Fruit fly (Drosophila melanogaster) S2 (cell line): ENCODE measurements around the gene CG16956.
"Not testable (repeated sequence)": the region's sequence is repeated elsewhere in the genome, so short reads cannot be mapped to it uniquely, and the experiment has no call there.

Experiments
- CG8478 ChIP-seq: fragments of >200 bp; optimal IDR thresholded peaks from 2 replicates; lab custom pipeline; 2018
- CTCF ChIP-seq, 2 experiments: fragments of >200 bp; optimal IDR thresholded peaks; 2 replicates each; lab custom pipeline; 2018

Gene CG16956

dm6 chr2L:13414525-13415481 is at the start of gene CG16956, which contains the start of the genes CG42784 and CG43850:
TSS of gene CG16956 (minus strand) at chr2L:13414575.
TSS of gene CG42784 (plus strand) at chr2L:13415431.
TSS of gene CG43850 (plus strand) at chr2L:13415431.
- TF ChIP-seq CG8478 (lab: Kevin White, UChicago), result no peak
- TF ChIP-seq CTCF (optimal IDR thresholded peaks at IDR 0.05; lab: Kevin White, UChicago), result no peak

- TF ChIP-seq CG8478 (lab: Kevin White, UChicago) (no peak), CTCF (optimal IDR thresholded peaks at IDR 0.05; lab: Kevin White, UChicago) (no peak)
Measured at dm6 chr2L:13460911-13461866, 46.8 kb upstream of the CG16956 start, which contains the start of gene CG46308. TSS of gene CG46308 (plus strand) at chr2L:13461774.

- TF ChIP-seq CTCF (optimal IDR thresholded peaks at IDR 0.05; lab: Kevin White, UChicago), result no peak
- no peak for TF ChIP-seq CG8478 (lab: Kevin White, UChicago)
Measured at dm6 chr2L:13458991-13459731, 44.8 kb upstream of the CG16956 start, which contains the start of gene CG42810. TSS of gene CG42810 (plus strand) at chr2L:13459681.

- TF ChIP-seq CG8478 (lab: Kevin White, UChicago), result no peak
- TF ChIP-seq CTCF (optimal IDR thresholded peaks at IDR 0.05; lab: Kevin White, UChicago), result no peak
Measured at dm6 chr2L:13457037-13457547, 42.7 kb upstream of the CG16956 start, which contains the start of gene CG42809. TSS of gene CG42809 (plus strand) at chr2L:13457497.

dm6 chr2L:13449397-13449796 is 35.0 kb upstream of the CG16956 start, which contains the start of gene Hsp60D:
TSS of gene Hsp60D (minus strand) at chr2L:13449497.
- TF ChIP-seq CTCF (optimal IDR thresholded peaks at IDR 0.05; lab: Kevin White, UChicago); CG8478 (lab: Kevin White, UChicago): not testable (repeated sequence)

dm6 chr2L:13445249-13445846 is 31.0 kb upstream of the CG16956 start, which contains the start of gene Hacd2:
TSS of gene Hacd2 (minus strand) at chr2L:13445651.
- TF ChIP-seq CG8478 (lab: Kevin White, UChicago), result no peak
- TF ChIP-seq CTCF (optimal IDR thresholded peaks at IDR 0.05; lab: Kevin White, UChicago), result peak; percentile 68 to 73

- TF ChIP-seq CTCF (optimal IDR thresholded peaks at IDR 0.05; lab: Kevin White, UChicago) (no peak), CG8478 (lab: Kevin White, UChicago) (no peak)
Measured at dm6 chr2L:13436791-13437190, 22.4 kb upstream of the CG16956 start.

- no peak for TF ChIP-seq CTCF (optimal IDR thresholded peaks at IDR 0.05; lab: Kevin White, UChicago)
- no peak for TF ChIP-seq CG8478 (lab: Kevin White, UChicago)
Measured at dm6 chr2L:13434795-13435634, 20.6 kb upstream of the CG16956 start, which contains the start of gene Tehao. TSS of gene Tehao (plus strand) at chr2L:13435622.

dm6 chr2L:13430919-13431502 is 16.6 kb upstream of the CG16956 start:
- TF ChIP-seq CTCF (optimal IDR thresholded peaks at IDR 0.05; lab: Kevin White, UChicago) (no peak), CG8478 (lab: Kevin White, UChicago) (no peak)

dm6 chr2L:13412219-13412618 is 2.2 kb downstream of the CG16956 start, which contains the start of gene Flad2:
TSS of gene Flad2 (plus strand) at chr2L:13412519.
- no peak for TF ChIP-seq CTCF (optimal IDR thresholded peaks at IDR 0.05; lab: Kevin White, UChicago)
- no peak for TF ChIP-seq CG8478 (lab: Kevin White, UChicago)

dm6 chr2L:13411566-13411965 is 2.8 kb downstream of the CG16956 start, which contains the start of gene Vm34Ca:
TSS of gene Vm34Ca (minus strand) at chr2L:13411631.
- no peak for TF ChIP-seq CTCF (optimal IDR thresholded peaks at IDR 0.05; lab: Kevin White, UChicago)
- TF ChIP-seq CG8478 (lab: Kevin White, UChicago), result no peak
